Worm (Caenorhabditis elegans) whole organism, young adult: Measurements from ENCODE around the gene F38G1.3.

Source experiments
- B0019.2 ChIP-seq: fragments of 200-800 bp; sonication (Bioruptor generic); conservative IDR thresholded peaks from 2 replicates; pipeline ENCODE4 v1.3.6; 2022; ENCODE audit warnings: missing genetic modification reagents, missing genetic modification characterization, missing compliant biosample characterization
- B0261.1 ChIP-seq: sonication (generic microtip); optimal IDR thresholded peaks from 2 replicates; lab custom pipeline; 2016; ENCODE audit warnings: mild to moderate bottlenecking, missing genetic modification characterization, moderate library complexity, missing compliant biosample characterization
- C06A6.2 ChIP-seq: fragments of 200-800 bp; sonication (Bioruptor generic); conservative IDR thresholded peaks from 2 replicates; pipeline ENCODE4 v1.3.6; 2022; ENCODE audit warnings: missing genetic modification characterization, missing compliant biosample characterization
- D2030.7 ChIP-seq: fragments of 200-800 bp; sonication (Bioruptor generic); IDR thresholded peaks from 2 replicates; pipeline ENCODE4 v1.3.6; 2022; ENCODE audit warnings: missing genetic modification reagents, missing genetic modification characterization, missing compliant biosample characterization
- F22D6.2 ChIP-seq: sonication (generic microtip); optimal IDR thresholded peaks from 2 replicates; lab custom pipeline; 2016; ENCODE audit warnings: mild to moderate bottlenecking, missing genetic modification characterization, missing compliant biosample characterization
- F33H1.4 ChIP-seq: fragments of 200-800 bp; sonication (Bioruptor generic); IDR thresholded peaks from 2 replicates; pipeline ENCODE4 v1.3.6; 2022; ENCODE audit warnings: missing genetic modification reagents, missing genetic modification characterization, missing compliant biosample characterization
- F55B11.4 ChIP-seq: sonication (generic microtip); optimal IDR thresholded peaks from 2 replicates; lab custom pipeline; 2016; ENCODE audit warnings: missing compliant biosample characterization, missing genetic modification characterization, borderline replicate concordance; ENCODE audit not compliant: insufficient read depth
- K11D2.4 ChIP-seq: fragments of 200-800 bp; sonication (Bioruptor generic); IDR thresholded peaks from 2 replicates; pipeline ENCODE4 v1.3.6; 2022; ENCODE audit warnings: missing genetic modification reagents, missing genetic modification characterization, missing compliant biosample characterization
- K12H6.12 ChIP-seq: fragments of 200-800 bp; sonication (Bioruptor generic); optimal IDR thresholded peaks from 2 replicates; lab custom pipeline; 2018; ENCODE audit warnings: mild to moderate bottlenecking, missing genetic modification characterization, missing compliant biosample characterization
- T26A5.8 ChIP-seq: sonication (generic microtip); optimal IDR thresholded peaks from 2 replicates; lab custom pipeline; 2016; ENCODE audit warnings: missing genetic modification characterization, missing compliant biosample characterization
- Y53G8AR.9 ChIP-seq: fragments of 200-800 bp; sonication (Bioruptor generic); conservative IDR thresholded peaks from 2 replicates; pipeline ENCODE4 v1.3.6; 2022; ENCODE audit warnings: missing genetic modification reagents, missing genetic modification characterization, missing compliant biosample characterization
- Y56A3A.18 ChIP-seq: fragments of 200-800 bp; sonication (Bioruptor generic); IDR thresholded peaks from 2 replicates; pipeline ENCODE4 v1.3.6; 2022; ENCODE audit warnings: missing genetic modification reagents, missing genetic modification characterization, missing compliant biosample characterization
- ZK185.1 ChIP-seq: sonication (generic microtip); optimal IDR thresholded peaks from 2 replicates; lab custom pipeline; 2016; ENCODE audit warnings: mild to moderate bottlenecking, missing genetic modification characterization, missing compliant biosample characterization; ENCODE audit not compliant: poor library complexity, severe bottlenecking
- ama-1 ChIP-seq, 3 experiments: fragments of 150-350 bp in 1 of 3; sonication (generic microtip) in 2 of 3; optimal IDR thresholded peaks; 2 replicates each; lab custom pipeline; 2014 to 2018; ENCODE audit warnings: missing biosample characterization in 2 of 3, missing genetic modification characterization in 2 of 3, missing genetic modification reagents in 2 of 3
- aptf-2 ChIP-seq: fragments of 200-800 bp; sonication (Bioruptor generic); conservative IDR thresholded peaks from 2 replicates; pipeline ENCODE4 v1.3.6; 2022; ENCODE audit warnings: missing genetic modification reagents, missing genetic modification characterization, missing compliant biosample characterization
- attf-5 ChIP-seq: fragments of 200-800 bp; sonication (Bioruptor generic); optimal IDR thresholded peaks from 2 replicates; lab custom pipeline; 2018; ENCODE audit warnings: mild to moderate bottlenecking, missing genetic modification characterization, missing compliant biosample characterization
- ceh-79 ChIP-seq: sonication (generic microtip); optimal IDR thresholded peaks from 2 replicates; lab custom pipeline; 2017; ENCODE audit warnings: mild to moderate bottlenecking, missing genetic modification characterization, missing compliant biosample characterization
- dpff-1 ChIP-seq: sonication (generic microtip); optimal IDR thresholded peaks from 2 replicates; lab custom pipeline; 2017; ENCODE audit warnings: mild to moderate bottlenecking, missing genetic modification characterization, missing compliant biosample characterization
- dpl-1 ChIP-seq: fragments of 150-350 bp; optimal IDR thresholded peaks from 2 replicates; lab custom pipeline; 2014; ENCODE audit warnings: missing biosample characterization, missing genetic modification reagents, missing genetic modification characterization
- fkh-3 ChIP-seq: sonication (generic microtip); optimal IDR thresholded peaks from 2 replicates; lab custom pipeline; 2016; ENCODE audit warnings: mild to moderate bottlenecking, missing genetic modification characterization, missing compliant biosample characterization
- hlh-12 ChIP-seq: sonication (generic microtip); optimal IDR thresholded peaks from 2 replicates; lab custom pipeline; 2016; ENCODE audit warnings: missing genetic modification characterization, missing compliant biosample characterization
- hmg-20 ChIP-seq: fragments of 200-800 bp; sonication (Bioruptor generic); IDR thresholded peaks from 2 replicates; pipeline ENCODE4 v1.3.6; 2022; ENCODE audit warnings: missing genetic modification reagents, missing genetic modification characterization, missing compliant biosample characterization
- hrde-1 ChIP-seq: sonication (generic microtip); optimal IDR thresholded peaks from 2 replicates; lab custom pipeline; 2016; ENCODE audit warnings: missing genetic modification characterization, mild to moderate bottlenecking, missing compliant biosample characterization, moderate library complexity, missing genotype, missing genetic modification reagents, borderline replicate concordance
- lag-1 ChIP-seq: fragments of 200-800 bp; sonication (Bioruptor generic); IDR thresholded peaks from 2 replicates; pipeline ENCODE4 v1.3.6; 2022; ENCODE audit warnings: missing genetic modification reagents, missing genetic modification characterization, missing compliant biosample characterization
- lin-26 ChIP-seq: fragments of 200-800 bp; sonication (Bioruptor generic); IDR thresholded peaks from 2 replicates; pipeline ENCODE4 v1.3.6; 2022; ENCODE audit warnings: missing genetic modification reagents, missing genetic modification characterization, missing compliant biosample characterization
- lsy-27 ChIP-seq: sonication (generic microtip); optimal IDR thresholded peaks from 2 replicates; lab custom pipeline; 2017; ENCODE audit warnings: missing genetic modification characterization, mild to moderate bottlenecking, missing compliant biosample characterization, antibody characterized with exemption, missing genotype, borderline replicate concordance; ENCODE audit not compliant: insufficient read depth
- madf-10 ChIP-seq: sonication (generic microtip); optimal IDR thresholded peaks from 2 replicates; lab custom pipeline; 2016; ENCODE audit warnings: mild to moderate bottlenecking, missing genetic modification characterization, missing compliant biosample characterization
- madf-6 ChIP-seq: fragments of 200-800 bp; sonication (Bioruptor generic); IDR thresholded peaks from 2 replicates; pipeline ENCODE4 v1.3.6; 2022; ENCODE audit warnings: missing genetic modification reagents, missing genetic modification characterization, missing compliant biosample characterization
- mel-28 ChIP-seq: sonication (generic microtip); optimal IDR thresholded peaks from 2 replicates; lab custom pipeline; 2016; ENCODE audit warnings: borderline replicate concordance, mild to moderate bottlenecking, missing genetic modification characterization, missing compliant biosample characterization
- mxl-1 ChIP-seq: sonication (generic microtip); optimal IDR thresholded peaks from 2 replicates; lab custom pipeline; 2016; ENCODE audit warnings: missing genetic modification characterization, missing compliant biosample characterization
- nfya-2 ChIP-seq: fragments of 200-800 bp; sonication (Bioruptor generic); IDR thresholded peaks from 2 replicates; pipeline ENCODE4 v1.3.6; 2022; ENCODE audit warnings: missing genetic modification reagents, missing genetic modification characterization, missing compliant biosample characterization
- nfyb-1 ChIP-seq: fragments of 200-800 bp; sonication (Bioruptor generic); IDR thresholded peaks from 2 replicates; pipeline ENCODE4 v1.3.6; 2022; ENCODE audit warnings: missing genetic modification reagents, missing genetic modification characterization, missing compliant biosample characterization
- pbrm-1 ChIP-seq: fragments of 200-800 bp; sonication (Bioruptor generic); IDR thresholded peaks from 2 replicates; pipeline ENCODE4 v1.3.6; 2022; ENCODE audit warnings: missing genetic modification reagents, missing genetic modification characterization, missing compliant biosample characterization
- pha-4 ChIP-seq: fragments of 150-350 bp; sonication (generic microtip); optimal IDR thresholded peaks from 2 replicates; lab custom pipeline; 2014; ENCODE audit warnings: missing biosample characterization, missing genetic modification reagents, missing genetic modification characterization
- sdz-38 ChIP-seq: sonication (generic microtip); optimal IDR thresholded peaks from 2 replicates; lab custom pipeline; 2016; ENCODE audit warnings: missing genotype, missing genetic modification characterization, missing compliant biosample characterization
- snpc-4 ChIP-seq, 5 experiments: fragments of 150-350 bp in 1 of 5; sonication (generic microtip) in 4 of 5; optimal IDR thresholded peaks; 2 replicates each; lab custom pipeline; 2014 to 2018; ENCODE audit warnings: missing genetic modification characterization in 5 of 5, missing biosample characterization in 3 of 5, antibody characterized with exemption in 2 of 5, mild to moderate bottlenecking in 2 of 5, missing compliant biosample characterization in 2 of 5, missing genotype in 2 of 5, moderate library complexity in 2 of 5, missing genetic modification reagents in 1 of 5
- somi-1 ChIP-seq: fragments of 200-800 bp; sonication (Bioruptor generic); optimal IDR thresholded peaks from 2 replicates; lab custom pipeline; 2018; ENCODE audit warnings: mild to moderate bottlenecking, missing genetic modification characterization, missing compliant biosample characterization
- tlf-1 ChIP-seq: fragments of 200-800 bp; sonication (Bioruptor generic); optimal IDR thresholded peaks from 2 replicates; lab custom pipeline; 2018; ENCODE audit warnings: mild to moderate bottlenecking, missing genetic modification characterization, missing compliant biosample characterization
- unc-130 ChIP-seq: sonication (generic microtip); optimal IDR thresholded peaks from 2 replicates; lab custom pipeline; 2016; ENCODE audit warnings: missing genetic modification reagents, missing genetic modification characterization, missing compliant biosample characterization
- unc-62 ChIP-seq: fragments of 150-350 bp; optimal IDR thresholded peaks from 2 replicates; lab custom pipeline; 2014; ENCODE audit warnings: missing biosample characterization, missing genetic modification reagents, missing genetic modification characterization
- ztf-25 ChIP-seq: fragments of 200-800 bp; sonication (Bioruptor generic); IDR thresholded peaks from 2 replicates; pipeline ENCODE4 v1.3.6; 2022; ENCODE audit warnings: missing genetic modification reagents, missing genetic modification characterization, missing compliant biosample characterization
- ztf-3 ChIP-seq: fragments of 200-800 bp; sonication (Bioruptor generic); optimal IDR thresholded peaks from 2 replicates; lab custom pipeline; 2018; ENCODE audit warnings: mild to moderate bottlenecking, missing genetic modification characterization, missing compliant biosample characterization

The F38G1.3 gene

DNA sequence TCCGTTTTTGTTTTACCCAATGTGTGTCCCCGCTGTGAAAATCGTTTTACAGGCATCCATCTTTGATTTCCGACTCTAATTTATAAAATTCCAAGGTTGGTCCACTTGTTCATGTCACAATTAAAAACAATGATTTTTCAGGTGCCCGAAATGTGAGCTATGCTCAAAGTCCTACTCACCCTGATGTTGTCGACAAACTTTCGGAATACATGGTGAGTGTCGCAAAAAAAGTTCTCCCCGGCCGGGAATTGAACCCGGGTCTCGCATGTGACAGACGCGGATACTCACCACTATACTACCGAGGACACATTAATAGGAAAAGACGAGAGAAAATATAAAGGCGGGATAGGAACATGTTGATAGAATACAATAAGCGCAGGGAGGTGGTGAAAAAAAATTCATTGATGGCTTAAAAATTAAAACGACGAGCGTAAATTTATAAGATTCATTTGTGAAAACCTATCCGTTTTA, 13.3 kb downstream of the F38G1.3 start, which contains the start of gene egl-17 (continued):
- TF ChIP-seq somi-1 (GFP tag; lab: Kevin White, UChicago) (peak; percentile 80), ceh-79 (no peak), Y53G8AR.9 (GFP tag; lab: Robert Waterston, UW) (peak; percentile 83), C06A6.2 (peak; percentile 71), F22D6.2 (peak; percentile 49), ztf-3 (peak; percentile 68), T26A5.8 (peak; percentile 63), aptf-2 (0 out of 2 replicates have a peak, but pooled peaks have one; percentile 26), F55B11.4 (tag; lab: Kevin White, UChicago) (no peak), hmg-20 (GFP tag; lab: Robert Waterston, UW) (peak; percentile 82), hrde-1 (tag; lab: Kevin White, UChicago) (peak; percentile 87), mel-28 (peak; percentile 73), fkh-3 (tag; lab: Kevin White, UChicago) (peak; percentile 68), lsy-27 (tag; lab: Kevin White, UChicago) (no peak), madf-10 (tag; lab: Kevin White, UChicago) (peak; percentile 88), pbrm-1 (peak; percentile 75), K11D2.4 (GFP tag; lab: Robert Waterston, UW) (peak; percentile 66), nfya-2 (GFP tag; lab: Robert Waterston, UW) (0 out of 2 replicates have a peak, but pooled peaks have one; percentile 10), unc-62 (GFP tag; lab: Kevin White, UChicago) (no peak), lin-26 (GFP tag; lab: Robert Waterston, UW) (peak; percentile 94), ztf-25 (GFP tag; lab: Robert Waterston, UW) (peak; percentile 94), hlh-12 (peak; percentile 79), ama-1 (optimal IDR thresholded peaks at IDR 0.05; lab: Kevin White, UChicago) (no peak), ama-1 (GFP tag; optimal IDR thresholded peaks at IDR 0.05; lab: Kevin White, UChicago) (peak; percentile 92 to 96), dpl-1 (no peak), B0019.2 (GFP tag; lab: Robert Waterston, UW) (peak; percentile 55; the same call in 1 of the 2 replicates), attf-5 (GFP tag; lab: Kevin White, UChicago) (peak; percentile 77), Y56A3A.18 (peak; percentile 85), tlf-1 (GFP tag; lab: Kevin White, UChicago) (peak; percentile 44), F33H1.4 (GFP tag; lab: Robert Waterston, UW) (0 out of 2 replicates have a peak, but pooled peaks have one; percentile 11), ZK185.1 (tag; lab: Kevin White, UChicago) (peak; percentile 84), unc-130 (peak; percentile 58), K12H6.12 (peak; percentile 69), snpc-4 (GFP tag; optimal IDR thresholded peaks at IDR 0.05; lab: Kevin White, UChicago) (peak; percentile 79), snpc-4 (tag; optimal IDR thresholded peaks at IDR 0.05; lab: Kevin White, UChicago) (peak; percentile 41 to 79 (median 75)), dpff-1 (tag; lab: Kevin White, UChicago) (no peak), sdz-38 (tag; lab: Kevin White, UChicago) (peak; percentile 22), lag-1 (GFP tag; lab: Robert Waterston, UW) (no peak), mxl-1 (tag; lab: Kevin White, UChicago) (peak; percentile 94), pha-4 (tag; lab: Kevin White, UChicago) (no peak), nfyb-1 (GFP tag; lab: Robert Waterston, UW) (peak; percentile 90), madf-6 (GFP tag; lab: Robert Waterston, UW) (peak; percentile 58), B0261.1 (peak; percentile 96), D2030.7 (peak; percentile 78)
